Worm (Caenorhabditis elegans) whole organism, L4 larva: Measurements from ENCODE around the gene ckb-1.

ENCODE experiments used
- dpl-1 ChIP-seq: fragments of 150-350 bp; optimal IDR thresholded peaks from 2 replicates; lab custom pipeline; 2014; ENCODE audit warnings: missing biosample characterization, missing genetic modification reagents, missing genetic modification characterization
- jun-1 ChIP-seq: fragments of 150-350 bp; optimal IDR thresholded peaks from 2 replicates; lab custom pipeline; 2014; ENCODE audit warnings: missing biosample characterization, missing genetic modification reagents, missing genetic modification characterization
- madf-5 ChIP-seq, 2 experiments: fragments of 200-800 bp; sonication (Bioruptor generic); IDR thresholded peaks; 2 replicates each; pipeline ENCODE4 v1.3.6; 2022; ENCODE audit warnings: missing compliant biosample characterization in 2 of 2, missing genetic modification characterization in 2 of 2
- nhr-10 ChIP-seq: fragments of 150-350 bp; optimal IDR thresholded peaks from 2 replicates; lab custom pipeline; 2014; ENCODE audit warnings: missing biosample characterization, missing genetic modification characterization
- nhr-28 ChIP-seq: fragments of 150-350 bp; optimal IDR thresholded peaks from 2 replicates; lab custom pipeline; 2014; ENCODE audit warnings: missing biosample characterization, missing genetic modification characterization
- nhr-77 ChIP-seq: fragments of 150-350 bp; optimal IDR thresholded peaks from 2 replicates; lab custom pipeline; 2014; ENCODE audit warnings: missing biosample characterization, missing genetic modification characterization
- pqm-1 ChIP-seq: sonication (generic microtip); optimal IDR thresholded peaks from 2 replicates; lab custom pipeline; 2017; ENCODE audit warnings: missing biosample characterization, missing genetic modification characterization
- tag-97 ChIP-seq: fragments of 200-800 bp; sonication (Bioruptor generic); IDR thresholded peaks from 2 replicates; pipeline ENCODE4 v1.3.6; 2022; ENCODE audit warnings: missing genetic modification characterization, missing compliant biosample characterization
- unc-39 ChIP-seq: sonication (generic microtip); optimal IDR thresholded peaks from 2 replicates; lab custom pipeline; 2017; ENCODE audit warnings: missing biosample characterization, missing genetic modification characterization
- zag-1 ChIP-seq: fragments of 150-350 bp; optimal IDR thresholded peaks from 2 replicates; lab custom pipeline; 2014; ENCODE audit warnings: missing biosample characterization, missing genetic modification characterization

- TF ChIP-seq tag-97 (GFP tag; lab: Robert Waterston, UW): no peak
- no peak for TF ChIP-seq madf-5 (GFP tag; IDR thresholded peaks at IDR 0.05; lab: Robert Waterston, UW)
- no peak for TF ChIP-seq dpl-1 (GFP tag; lab: Kevin White, UChicago)
- no peak for TF ChIP-seq jun-1
- no peak for TF ChIP-seq nhr-10 (tag; lab: Kevin White, UChicago)
- TF ChIP-seq nhr-77 (tag; lab: Kevin White, UChicago): no peak
- TF ChIP-seq unc-39 (tag; lab: Kevin White, UChicago): no peak
- no peak for TF ChIP-seq pqm-1
- TF ChIP-seq zag-1 (tag; lab: Kevin White, UChicago): no peak
- TF ChIP-seq nhr-28 (tag; lab: Kevin White, UChicago): no peak
Measured at ce11 chrIII:4391938-4392337, 26.9 kb downstream of the ckb-1 start.
